Fruit fly (Drosophila melanogaster) whole organism: ENCODE data around the gene CG9356.

Experiments
- CG8478 ChIP-seq: fragments of >200 bp; optimal IDR thresholded peaks from 2 replicates; lab custom pipeline; 2018; ENCODE audit warnings: inconsistent platforms
- Dll ChIP-seq: fragments of >200 bp; optimal IDR thresholded peaks from 2 replicates; lab custom pipeline; 2017
- pan ChIP-seq: fragments of >200 bp; optimal IDR thresholded peaks from 2 replicates; lab custom pipeline; 2017
- psq ChIP-seq: fragments of >200 bp; optimal IDR thresholded peaks from 2 replicates; lab custom pipeline; 2017

DNA sequence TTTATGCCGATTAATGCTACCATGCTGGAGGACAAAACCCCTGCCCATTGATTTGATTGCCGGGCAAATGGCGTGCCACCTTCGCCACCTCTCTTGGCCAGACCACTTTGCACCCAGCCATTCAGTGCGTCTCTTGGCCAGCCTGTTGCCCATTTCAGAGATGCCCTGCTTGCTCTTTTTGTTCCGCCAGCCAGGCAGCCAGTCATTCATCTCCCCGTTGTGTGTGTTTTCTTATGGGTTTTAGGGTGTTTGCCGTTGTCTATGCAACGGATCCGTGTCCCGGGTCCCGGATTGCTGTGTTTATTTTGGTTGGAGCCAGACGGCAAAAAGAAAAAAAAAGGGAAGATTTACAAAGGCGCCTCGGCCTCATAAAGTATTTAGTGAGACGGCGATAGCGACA lies 8.1 kb downstream of the CG9356 start:
- no peak for TF ChIP-seq Dll (lab: Kevin White, UChicago)
- no peak for TF ChIP-seq CG8478 (lab: Kevin White, UChicago)
- TF ChIP-seq psq (lab: Kevin White, UChicago), result no peak
- TF ChIP-seq pan (lab: Kevin White, UChicago), result no peak
